Worm (Caenorhabditis elegans) whole organism, L4/young adult: ENCODE data around the gene T05B9.1.

Experiments used
- W03F9.2 ChIP-seq: fragments of 150-350 bp; optimal IDR thresholded peaks from 2 replicates; lab custom pipeline; 2014; ENCODE audit warnings: missing biosample characterization, missing genetic modification characterization
- dao-5 ChIP-seq: sonication (generic microtip); optimal IDR thresholded peaks from 2 replicates; lab custom pipeline; 2016; ENCODE audit warnings: missing genotype, missing genetic modification characterization, moderate library complexity, missing compliant biosample characterization
- him-1 ChIP-seq: sonication (generic microtip); optimal IDR thresholded peaks from 2 replicates; lab custom pipeline; 2016; ENCODE audit warnings: missing genotype, missing genetic modification reagents, missing genetic modification characterization, missing compliant biosample characterization

T05B9.1 gene

DNA sequence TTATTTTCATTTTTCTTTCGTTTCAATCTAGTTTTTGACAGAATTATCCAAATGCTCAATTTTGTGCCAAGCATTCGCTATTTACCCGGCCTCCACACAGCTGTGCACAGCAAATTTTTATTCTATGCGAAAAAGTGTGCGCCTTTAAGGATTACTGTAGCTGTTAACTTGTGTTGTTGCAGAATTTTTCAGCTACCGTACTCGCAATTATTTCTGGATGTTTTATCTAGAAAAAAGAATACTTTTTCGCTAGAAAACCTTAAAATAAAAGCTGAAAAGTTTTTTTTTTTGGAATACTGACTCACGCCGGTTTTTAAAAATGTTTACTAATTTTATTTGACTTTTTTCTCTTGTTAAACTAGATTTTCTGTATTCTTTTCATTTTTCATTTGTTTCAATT is 19.5 kb downstream of the T05B9.1 start:
- TF ChIP-seq W03F9.2 (tag; lab: Kevin White, UChicago) (no peak), him-1 (tag; lab: Kevin White, UChicago) (no peak), dao-5 (tag; lab: Kevin White, UChicago) (no peak)

- no peak for TF ChIP-seq him-1 (tag; lab: Kevin White, UChicago)
- no peak for TF ChIP-seq dao-5 (tag; lab: Kevin White, UChicago)
- no peak for TF ChIP-seq W03F9.2 (tag; lab: Kevin White, UChicago)
Measured at ce11 chrII:11240963-11241362, 20.0 kb downstream of the T05B9.1 start.

DNA sequence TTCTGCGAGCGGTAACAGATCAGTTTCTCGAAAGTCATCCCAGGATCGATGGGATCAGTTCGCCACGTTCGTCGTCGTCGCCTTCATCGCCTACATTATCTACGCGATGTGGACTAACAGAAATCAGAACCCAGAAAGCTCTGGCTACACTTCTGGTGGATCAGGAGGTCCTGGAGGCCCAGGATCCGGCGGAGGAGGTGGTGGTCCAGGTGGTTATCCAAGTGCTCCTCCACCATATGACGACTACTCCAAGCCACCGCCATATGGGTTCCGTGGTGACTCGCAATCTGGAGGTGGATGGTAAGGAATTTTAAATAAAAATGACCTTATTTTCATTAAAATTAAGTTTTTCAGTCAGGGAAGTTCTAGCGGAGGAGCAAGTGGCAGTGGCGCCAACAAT is 20.8 kb downstream of the T05B9.1 start:
- no peak for TF ChIP-seq him-1 (tag; lab: Kevin White, UChicago)
- TF ChIP-seq dao-5 (tag; lab: Kevin White, UChicago): no peak
- no peak for TF ChIP-seq W03F9.2 (tag; lab: Kevin White, UChicago)

DNA sequence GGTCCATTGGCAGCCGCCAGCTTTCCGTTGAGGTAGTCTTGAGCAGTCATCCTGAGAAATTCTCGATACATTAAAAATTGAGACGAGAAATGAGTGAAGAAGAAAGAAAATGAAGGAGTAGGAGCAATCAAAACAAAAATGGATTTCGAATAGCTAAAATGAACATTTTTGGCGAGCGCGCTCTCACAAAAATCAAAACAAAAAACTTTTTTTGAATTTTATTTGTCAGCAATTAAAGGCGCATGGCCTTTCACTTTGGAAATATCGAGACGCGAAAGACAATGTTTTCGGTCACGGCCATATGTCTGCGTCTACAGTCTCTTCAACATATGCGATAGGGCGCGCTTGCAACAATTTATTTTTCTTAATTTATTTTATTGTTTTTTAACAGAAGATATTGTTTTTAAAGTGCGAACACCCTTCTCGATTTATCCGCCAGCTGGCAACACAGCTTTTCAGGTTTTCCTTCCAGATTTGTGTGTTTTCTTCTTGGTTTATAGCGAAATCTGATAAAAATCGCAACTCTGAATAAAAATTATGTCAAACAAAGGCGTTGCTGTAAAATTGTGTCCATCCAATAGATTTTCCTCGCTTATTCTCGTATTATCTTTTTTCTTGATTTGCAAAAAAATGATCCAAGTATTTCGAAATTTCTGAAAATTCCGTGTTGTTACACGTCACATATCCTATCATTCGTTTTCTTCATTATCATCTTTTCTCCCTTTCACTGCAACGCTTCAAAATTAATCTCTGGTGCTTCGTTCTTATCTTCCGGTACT is 21.9 kb downstream of the T05B9.1 start, which contains the start of the genes rpn-9 and T06D8.9:
Gene rpn-9, minus strand, starts transcription at position 51 of the 779 bp plus-strand sequence.
Gene T06D8.9, plus strand, starts transcription at position 729 of the 779 bp plus-strand sequence.
- TF ChIP-seq him-1 (tag; lab: Kevin White, UChicago) (no peak), W03F9.2 (tag; lab: Kevin White, UChicago) (peak; percentile 95)

ce11 chrII:11237099-11237498 is 23.9 kb downstream of the T05B9.1 start, which contains the start of gene fndc-1:
Gene fndc-1 (minus strand): TSS chrII:11237325.
- TF ChIP-seq W03F9.2 (tag; lab: Kevin White, UChicago) (no peak), him-1 (tag; lab: Kevin White, UChicago) (no peak)

ce11 chrII:11236274-11236673 is 24.7 kb downstream of the T05B9.1 start, which contains the start of gene cchl-1:
Gene cchl-1 (minus strand): TSS chrII:11236387.
- TF ChIP-seq him-1 (tag; lab: Kevin White, UChicago) (no peak), W03F9.2 (tag; lab: Kevin White, UChicago) (no peak), dao-5 (tag; lab: Kevin White, UChicago) (no peak)

ce11 chrII:11234751-11235150 is 26.2 kb downstream of the T05B9.1 start, which contains the start of gene cox-15:
Gene cox-15 (minus strand): TSS chrII:11234952.
- TF ChIP-seq him-1 (tag; lab: Kevin White, UChicago) (no peak), W03F9.2 (tag; lab: Kevin White, UChicago) (no peak), dao-5 (tag; lab: Kevin White, UChicago) (no peak)

DNA sequence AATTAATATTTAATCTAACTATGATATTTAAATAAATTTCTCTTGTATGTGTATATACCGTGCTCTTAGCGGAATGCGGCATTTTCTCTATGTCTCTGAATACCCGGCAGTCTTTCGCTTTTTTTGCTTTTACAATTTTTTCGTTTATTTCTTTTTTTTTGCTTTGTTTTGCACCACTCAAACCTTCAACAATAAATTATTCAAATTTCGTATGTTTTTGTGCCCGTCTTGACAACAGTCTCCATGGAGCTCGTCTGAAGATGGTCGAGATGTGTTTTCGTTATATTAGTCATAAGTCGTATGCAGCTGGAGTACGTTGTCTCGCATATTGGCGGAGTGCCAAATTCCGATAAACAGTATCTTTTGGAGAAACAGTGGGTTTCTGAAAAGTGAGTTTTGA is 34.6 kb downstream of the T05B9.1 start, which contains the start of gene T06D8.2:
Gene T06D8.2, plus strand, starts transcription at position 301 of the 400 bp plus-strand sequence.
- no peak for TF ChIP-seq him-1 (tag; lab: Kevin White, UChicago)
- TF ChIP-seq W03F9.2 (tag; lab: Kevin White, UChicago): no peak
- no peak for TF ChIP-seq dao-5 (tag; lab: Kevin White, UChicago)

ce11 chrII:11224045-11224481 is 36.9 kb downstream of the T05B9.1 start:
- TF ChIP-seq dao-5 (tag; lab: Kevin White, UChicago) (no peak), him-1 (tag; lab: Kevin White, UChicago) (peak; percentile 28), W03F9.2 (tag; lab: Kevin White, UChicago) (peak; percentile 60)

- no peak for TF ChIP-seq dao-5 (tag; lab: Kevin White, UChicago)
- TF ChIP-seq him-1 (tag; lab: Kevin White, UChicago): no peak
- TF ChIP-seq W03F9.2 (tag; lab: Kevin White, UChicago): no peak
Measured at ce11 chrII:11221771-11222355, 39.1 kb downstream of the T05B9.1 start, which contains the start of gene plpr-1. Gene plpr-1 (plus strand): TSS chrII:11222305.
